Worm (Caenorhabditis elegans) whole organism, L3 larva: ENCODE data around the gene fbxa-63.

Source experiments
- R02D3.7 ChIP-seq: fragments of 150-350 bp; optimal IDR thresholded peaks from 2 replicates; lab custom pipeline; 2014; ENCODE audit warnings: missing biosample characterization, missing genetic modification characterization
- aly-2 ChIP-seq: fragments of 150-350 bp; optimal IDR thresholded peaks from 2 replicates; lab custom pipeline; 2014; ENCODE audit warnings: missing biosample characterization, missing genetic modification characterization
- ama-1 ChIP-seq: fragments of 150-350 bp; optimal IDR thresholded peaks from 2 replicates; lab custom pipeline; 2018
- ceh-28 ChIP-seq: fragments of 150-350 bp; optimal IDR thresholded peaks from 2 replicates; lab custom pipeline; 2014; ENCODE audit warnings: missing biosample characterization, missing genetic modification reagents, missing genetic modification characterization
- ceh-82 ChIP-seq: fragments of 150-350 bp; optimal IDR thresholded peaks from 2 replicates; lab custom pipeline; 2014; ENCODE audit warnings: missing biosample characterization, missing genetic modification characterization
- ceh-9 ChIP-seq: sonication (generic microtip); optimal IDR thresholded peaks from 2 replicates; lab custom pipeline; 2018; ENCODE audit warnings: missing biosample characterization, missing genetic modification characterization
- egl-27 ChIP-seq: sonication (generic microtip); optimal IDR thresholded peaks from 4 replicates; lab custom pipeline; 2017; ENCODE audit warnings: missing biosample characterization, missing genetic modification reagents, missing genetic modification characterization
- egl-5 ChIP-seq: fragments of 150-350 bp; optimal IDR thresholded peaks from 2 replicates; lab custom pipeline; 2017; ENCODE audit warnings: missing biosample characterization, missing genetic modification reagents, missing genetic modification characterization, inconsistent platforms
- elt-2 ChIP-seq: sonication (generic microtip); optimal IDR thresholded peaks from 2 replicates; lab custom pipeline; 2016; ENCODE audit warnings: missing genetic modification reagents, mild to moderate bottlenecking, missing genetic modification characterization, missing compliant biosample characterization
- elt-3 ChIP-seq, 3 experiments: fragments of 150-350 bp in 1 of 3; sonication (generic microtip) in 2 of 3; optimal IDR thresholded peaks; 2 replicates in 2 of 3; 4 replicates in 1 of 3; lab custom pipeline; 2014 to 2017; ENCODE audit warnings: missing biosample characterization in 3 of 3, missing genetic modification characterization in 3 of 3
- eor-1 ChIP-seq, 2 experiments: fragments of 150-350 bp; optimal IDR thresholded peaks; 2 replicates each; lab custom pipeline; 2014 to 2018; ENCODE audit warnings: missing biosample characterization in 2 of 2, missing genetic modification characterization in 2 of 2
- fkh-2 ChIP-seq: fragments of 150-350 bp; optimal IDR thresholded peaks from 2 replicates; lab custom pipeline; 2014; ENCODE audit warnings: missing biosample characterization, missing genetic modification reagents, missing genetic modification characterization
- jun-1 ChIP-seq: fragments of 150-350 bp; optimal IDR thresholded peaks from 2 replicates; lab custom pipeline; 2014; ENCODE audit warnings: missing biosample characterization, missing genetic modification reagents, missing genetic modification characterization
- lin-15B ChIP-seq: fragments of 150-350 bp; optimal IDR thresholded peaks from 2 replicates; lab custom pipeline; 2014; ENCODE audit warnings: missing biosample characterization, missing genetic modification characterization
- lin-39 ChIP-seq: fragments of 150-350 bp; optimal IDR thresholded peaks from 2 replicates; lab custom pipeline; 2018; ENCODE audit warnings: missing biosample characterization, missing genetic modification reagents, missing genetic modification characterization
- mdl-1 ChIP-seq: fragments of 150-350 bp; optimal IDR thresholded peaks from 2 replicates; lab custom pipeline; 2014; ENCODE audit warnings: missing biosample characterization, missing genetic modification characterization
- mml-1 ChIP-seq: fragments of 150-350 bp; sonication (generic microtip); optimal IDR thresholded peaks from 3 replicates; lab custom pipeline; 2014; ENCODE audit warnings: missing biosample characterization, missing genetic modification characterization
- nfya-1 ChIP-seq: sonication (generic microtip); optimal IDR thresholded peaks from 2 replicates; lab custom pipeline; 2017; ENCODE audit warnings: missing genetic modification characterization, mild to moderate bottlenecking, missing compliant biosample characterization, antibody characterized with exemption, moderate library complexity; ENCODE audit not compliant: insufficient read depth
- nhr-11 ChIP-seq: fragments of 150-350 bp; optimal IDR thresholded peaks from 2 replicates; lab custom pipeline; 2014; ENCODE audit warnings: missing biosample characterization, missing genetic modification characterization
- nhr-12 ChIP-seq: fragments of 150-350 bp; optimal IDR thresholded peaks from 2 replicates; lab custom pipeline; 2014; ENCODE audit warnings: missing biosample characterization, missing genetic modification characterization
- nhr-23 ChIP-seq: fragments of 150-350 bp; optimal IDR thresholded peaks from 2 replicates; lab custom pipeline; 2014; ENCODE audit warnings: missing biosample characterization, missing genetic modification reagents, missing genetic modification characterization
- nhr-28 ChIP-seq: fragments of 150-350 bp; optimal IDR thresholded peaks from 2 replicates; lab custom pipeline; 2014; ENCODE audit warnings: missing biosample characterization, missing genetic modification characterization
- nhr-43 ChIP-seq: sonication (generic microtip); optimal IDR thresholded peaks from 2 replicates; lab custom pipeline; 2016; ENCODE audit warnings: mild to moderate bottlenecking, missing genetic modification characterization, missing compliant biosample characterization; ENCODE audit not compliant: poor library complexity, severe bottlenecking
- nhr-67 ChIP-seq: fragments of 150-350 bp; optimal IDR thresholded peaks from 2 replicates; lab custom pipeline; 2014; ENCODE audit warnings: missing biosample characterization, missing genetic modification characterization
- nhr-76 ChIP-seq: fragments of 150-350 bp; sonication (generic microtip); optimal IDR thresholded peaks from 5 replicates; lab custom pipeline; 2014; ENCODE audit warnings: missing biosample characterization, missing genetic modification characterization
- pha-4 ChIP-seq: fragments of 150-350 bp; optimal IDR thresholded peaks from 2 replicates; lab custom pipeline; 2014; ENCODE audit warnings: missing biosample characterization, missing genetic modification reagents, missing genetic modification characterization
- pqm-1 ChIP-seq: fragments of 150-350 bp; optimal IDR thresholded peaks from 2 replicates; lab custom pipeline; 2017; ENCODE audit warnings: missing biosample characterization, missing genetic modification characterization, inconsistent platforms
- unc-39 ChIP-seq: sonication (generic microtip); optimal IDR thresholded peaks from 4 replicates; lab custom pipeline; 2017; ENCODE audit warnings: missing biosample characterization, missing genetic modification characterization
- zag-1 ChIP-seq: fragments of 150-350 bp; optimal IDR thresholded peaks from 2 replicates; lab custom pipeline; 2014; ENCODE audit warnings: missing biosample characterization, missing genetic modification characterization
- ztf-11 ChIP-seq: fragments of 150-350 bp; optimal IDR thresholded peaks from 2 replicates; lab custom pipeline; 2014; ENCODE audit warnings: missing biosample characterization, missing genetic modification characterization

The fbxa-63 gene

DNA sequence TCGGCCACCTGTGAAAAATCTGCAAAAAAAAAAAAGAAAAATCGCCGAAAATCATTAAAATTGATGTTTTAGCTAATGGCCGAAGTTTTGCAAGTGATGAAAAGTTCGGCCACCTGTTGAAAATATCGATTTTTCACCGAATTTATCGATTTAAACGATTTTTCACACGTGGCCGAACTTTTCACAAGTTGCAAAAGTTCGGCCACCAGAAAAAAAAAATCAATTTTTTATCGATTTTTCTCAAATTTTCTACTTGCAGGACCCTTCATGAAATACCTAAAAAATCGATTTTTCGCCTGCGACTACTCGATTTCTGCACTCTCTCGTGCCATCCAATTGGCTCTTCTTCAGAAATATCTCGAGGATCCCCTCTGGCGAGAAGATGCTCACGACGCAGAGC is 32.7 kb upstream of the fbxa-63 start:
- TF ChIP-seq elt-2 (tag; lab: Kevin White, UChicago) (no peak), ceh-28 (tag; lab: Kevin White, UChicago) (peak; percentile 62)

DNA sequence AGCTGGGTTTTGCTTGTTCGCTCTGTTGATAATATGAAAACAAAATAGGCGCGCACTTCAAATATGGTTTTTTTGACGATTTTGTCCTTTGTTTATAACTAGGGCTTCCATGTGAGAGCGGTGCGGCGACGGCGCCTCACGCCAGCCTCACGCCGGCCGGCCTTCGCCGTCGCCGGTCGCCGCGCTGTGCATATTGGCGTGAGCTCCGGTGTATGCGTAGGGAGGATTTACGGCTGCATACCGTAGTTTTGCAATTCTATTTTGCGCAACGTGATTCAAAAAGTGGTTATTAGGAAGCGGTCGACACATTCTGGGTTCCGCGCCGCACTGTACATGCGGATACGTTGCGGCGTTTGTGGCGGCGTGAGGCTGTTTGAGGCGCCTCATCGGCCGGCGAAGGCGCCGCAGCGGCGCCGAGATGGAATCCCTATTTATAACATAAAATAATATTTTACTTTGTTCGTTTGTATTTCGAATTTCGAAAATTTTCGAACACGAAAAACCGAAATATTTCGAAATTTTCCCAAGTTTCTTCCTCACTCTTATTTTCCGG is 29.1 kb upstream of the fbxa-63 start:
- no peak for TF ChIP-seq egl-5
- no peak for TF ChIP-seq zag-1 (tag; lab: Kevin White, UChicago)
- TF ChIP-seq elt-3 (tag; optimal IDR thresholded peaks at IDR 0.05; lab: Kevin White, UChicago), result no peak
- TF ChIP-seq aly-2 (tag; lab: Kevin White, UChicago), result no peak
- no peak for TF ChIP-seq ama-1 (lab: Kevin White, UChicago)
- no peak for TF ChIP-seq mml-1 (tag; lab: Kevin White, UChicago)
- TF ChIP-seq eor-1 (tag; optimal IDR thresholded peaks at IDR 0.05; lab: Kevin White, UChicago), result no peak
- TF ChIP-seq ceh-28 (tag; lab: Kevin White, UChicago), result no peak
- no peak for TF ChIP-seq nhr-67 (tag; lab: Kevin White, UChicago)
- TF ChIP-seq pqm-1, result no peak
- no peak for TF ChIP-seq ztf-11 (tag; lab: Kevin White, UChicago)
- TF ChIP-seq nhr-11 (tag; lab: Kevin White, UChicago), result no peak

DNA sequence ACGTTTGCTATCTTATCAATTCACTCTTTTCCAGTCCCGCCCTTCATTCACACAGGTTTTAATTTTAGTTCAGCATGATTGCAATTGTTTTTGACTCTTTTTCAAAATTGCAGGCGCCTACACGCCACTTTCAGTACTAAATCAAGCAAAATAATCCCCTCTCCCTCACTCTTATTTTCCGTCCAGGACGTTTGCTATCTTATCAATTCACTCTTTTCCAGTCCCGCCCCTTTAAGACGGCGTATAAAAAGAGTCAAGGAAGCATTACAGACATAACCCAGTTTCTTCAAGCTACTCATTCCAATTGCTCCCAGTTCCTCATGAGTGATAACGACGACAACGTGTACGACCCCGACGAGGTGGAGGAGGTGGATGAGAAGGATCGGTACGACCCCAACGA is 28.6 kb upstream of the fbxa-63 start, which contains the start of gene Y119D3B.21:
Y119D3B.21 (plus strand) TSS at position 321 of the 400 bp plus-strand sequence.
- TF ChIP-seq ceh-82 (tag; lab: Kevin White, UChicago) (no peak), elt-2 (tag; lab: Kevin White, UChicago) (peak; percentile 96), jun-1 (tag; lab: Kevin White, UChicago) (peak; percentile 63), nhr-12 (tag; lab: Kevin White, UChicago) (no peak), ama-1 (lab: Kevin White, UChicago) (peak; percentile 62), pqm-1 (peak; percentile 91)

DNA sequence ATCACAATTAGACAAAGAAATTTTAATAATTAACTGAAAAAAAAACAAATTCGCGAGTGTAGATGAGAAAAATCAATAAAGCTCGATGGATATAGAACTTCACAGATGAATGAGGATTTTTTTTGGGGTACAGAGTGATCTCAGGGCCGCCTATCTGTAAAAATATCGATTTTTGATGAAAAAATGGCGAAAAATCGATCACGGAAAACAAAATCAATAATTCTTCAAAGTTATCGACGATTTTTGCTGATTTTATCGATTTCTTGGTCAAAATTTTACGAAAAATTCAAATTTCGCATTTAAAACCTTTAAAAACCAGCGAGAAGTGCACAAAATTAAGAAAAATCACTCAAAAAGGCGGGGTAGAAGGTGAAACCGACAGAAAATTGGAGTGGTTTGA is 27.2 kb upstream of the fbxa-63 start:
- TF ChIP-seq mdl-1 (tag; lab: Kevin White, UChicago) (no peak), nhr-23 (tag; lab: Kevin White, UChicago) (no peak), fkh-2 (tag; lab: Kevin White, UChicago) (no peak), ceh-28 (tag; lab: Kevin White, UChicago) (peak; percentile 63), lin-39 (tag; lab: Kevin White, UChicago) (no peak), nhr-76 (tag; lab: Kevin White, UChicago) (no peak), nfya-1 (tag; lab: Kevin White, UChicago) (no peak), lin-15B (tag; lab: Kevin White, UChicago) (no peak)

DNA sequence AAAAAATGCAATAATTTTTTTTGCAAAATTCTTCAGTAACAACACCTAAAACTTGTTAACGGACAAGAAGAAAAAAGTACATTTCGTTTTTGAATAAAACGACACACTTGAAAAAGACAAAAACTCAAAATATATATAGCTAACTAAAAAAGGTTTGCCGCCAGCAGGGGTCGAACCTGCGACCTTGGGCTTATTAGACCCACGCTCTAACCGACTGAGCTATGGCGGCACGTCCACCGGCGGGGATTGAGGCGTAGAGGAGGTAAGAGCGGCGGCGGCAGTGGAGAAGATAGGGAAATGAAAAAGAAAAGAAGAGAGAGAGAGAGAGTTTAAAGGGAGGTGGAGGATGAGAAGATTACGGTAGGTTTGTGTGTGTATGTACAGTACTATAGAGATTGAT is 25.1 kb upstream of the fbxa-63 start:
- no peak for TF ChIP-seq ceh-28 (tag; lab: Kevin White, UChicago)
- no peak for TF ChIP-seq egl-5
- peak; percentile 11 for TF ChIP-seq lin-15B (tag; lab: Kevin White, UChicago)
- no peak for TF ChIP-seq nhr-23 (tag; lab: Kevin White, UChicago)
- no peak for TF ChIP-seq nhr-43
- TF ChIP-seq pha-4 (tag; lab: Kevin White, UChicago), result peak; percentile 4
- TF ChIP-seq elt-2 (tag; lab: Kevin White, UChicago), result peak; percentile 13
- peak; percentile 27 for TF ChIP-seq nfya-1 (tag; lab: Kevin White, UChicago)
- no peak for TF ChIP-seq nhr-67 (tag; lab: Kevin White, UChicago)

DNA sequence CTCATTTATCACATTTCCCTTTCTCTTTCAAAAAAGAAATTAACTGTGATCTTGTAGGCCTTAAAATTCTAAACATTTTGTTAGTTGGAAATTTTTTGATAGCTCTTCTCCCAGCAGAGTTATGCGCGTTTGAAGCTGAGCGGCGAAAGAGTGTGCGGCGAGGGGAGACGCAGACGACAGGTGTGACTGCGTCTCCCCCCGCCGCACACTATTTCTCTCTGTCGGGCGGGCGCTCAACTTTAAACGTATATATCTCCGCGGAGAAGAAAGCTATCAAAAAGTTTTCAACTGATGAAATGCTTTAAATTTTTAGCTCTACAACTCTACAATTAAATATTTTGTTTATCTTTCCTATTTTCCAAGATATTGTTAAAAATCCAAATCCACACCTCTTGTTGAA is 24.3 kb upstream of the fbxa-63 start:
- no peak for TF ChIP-seq nhr-11 (tag; lab: Kevin White, UChicago)
- no peak for TF ChIP-seq ceh-28 (tag; lab: Kevin White, UChicago)
- no peak for TF ChIP-seq mml-1 (tag; lab: Kevin White, UChicago)
- no peak for TF ChIP-seq mdl-1 (tag; lab: Kevin White, UChicago)
- no peak for TF ChIP-seq nhr-28 (tag; lab: Kevin White, UChicago)
- no peak for TF ChIP-seq unc-39
- TF ChIP-seq ztf-11 (tag; lab: Kevin White, UChicago), result no peak
- TF ChIP-seq ceh-9 (tag; lab: Kevin White, UChicago), result no peak
- no peak for TF ChIP-seq egl-27 (tag; lab: Kevin White, UChicago)
- TF ChIP-seq R02D3.7 (tag; lab: Kevin White, UChicago), result no peak
- TF ChIP-seq pha-4 (tag; lab: Kevin White, UChicago), result no peak
- TF ChIP-seq, all 47 proteins: peak for 0
